Worm (Caenorhabditis elegans): ENCODE data around the gene ZK617.26.

ZK617.26 gene

ce11 chrIV:11961485-11962255 is 49.1 kb downstream of the ZK617.26 start, which contains the start of gene ZK829.7:
Gene ZK829.7 (minus strand): TSS chrIV:11961535.
- TF ChIP-seq flt-1 (GFP tag; IDR thresholded peaks at IDR 0.05) (peak; percentile 42; the same call in 1 of the 2 replicates), scrt-1 (GFP tag; IDR thresholded peaks at IDR 0.05) (no peak)
